Fruit fly (Drosophila melanogaster) whole organism, embryonic: ENCODE results near the gene MICAL-like.
A peak's percentile ranks its signal among the peaks of the same experiment; 100 is the strongest.

ENCODE experiments used
- BEAF-32 ChIP-seq: fragments of 200-800 bp; sonication (Bioruptor generic); optimal IDR thresholded peaks from 3 replicates; lab custom pipeline; 2017; ENCODE audit warnings: missing biosample characterization, missing genetic modification characterization, mild to moderate bottlenecking, moderate library complexity, missing genetic modification reagents
- CG10543 ChIP-seq: fragments of 200-800 bp; sonication (Bioruptor generic); optimal IDR thresholded peaks from 3 replicates; lab custom pipeline; 2017; ENCODE audit warnings: missing biosample characterization, mild to moderate bottlenecking, missing genetic modification characterization, moderate library complexity
- CG12942 ChIP-seq: fragments of 200-800 bp; sonication (Bioruptor generic); optimal IDR thresholded peaks from 3 replicates; lab custom pipeline; 2016; ENCODE audit warnings: missing biosample characterization, missing genetic modification characterization
- CG13287 ChIP-seq: fragments of 200-800 bp; sonication (Bioruptor generic); IDR thresholded peaks from 2 replicates; pipeline ENCODE4 v1.3.6; 2022; ENCODE audit warnings: missing biosample characterization, missing genetic modification characterization; ENCODE audit not compliant: partially characterized antibody
- CG14050 ChIP-seq: fragments of 200-800 bp; sonication (Bioruptor generic); IDR thresholded peaks from 3 replicates; pipeline ENCODE4 v1.3.6; 2022; ENCODE audit warnings: missing biosample characterization, missing genetic modification characterization
- CG14441 ChIP-seq: fragments of 200-800 bp; sonication (Bioruptor generic); IDR thresholded peaks from 2 replicates; pipeline ENCODE4 v1.3.6; 2022; ENCODE audit warnings: missing biosample characterization, missing genetic modification characterization
- CG1602 ChIP-seq: fragments of 200-800 bp; sonication (Bioruptor generic); optimal IDR thresholded peaks from 3 replicates; lab custom pipeline; 2016; ENCODE audit warnings: missing biosample characterization, missing genetic modification characterization
- CG17328 ChIP-seq: fragments of 200-800 bp; sonication (Bioruptor generic); IDR thresholded peaks from 2 replicates; pipeline ENCODE4 v1.3.6; 2022; ENCODE audit warnings: missing biosample characterization, missing genetic modification characterization
- CG18476 ChIP-seq: fragments of 200-800 bp; sonication (Bioruptor generic); optimal IDR thresholded peaks from 2 replicates; lab custom pipeline; 2016; ENCODE audit warnings: missing biosample characterization, mild to moderate bottlenecking, missing genetic modification characterization
- CG2116 ChIP-seq: fragments of 200-800 bp; sonication (Bioruptor generic); optimal IDR thresholded peaks from 3 replicates; lab custom pipeline; 2018; ENCODE audit warnings: missing biosample characterization, mild to moderate bottlenecking, missing genetic modification characterization
- CG2199 ChIP-seq: fragments of 200-800 bp; sonication (Bioruptor generic); IDR thresholded peaks from 3 replicates; pipeline ENCODE4 v1.3.6; 2022; ENCODE audit warnings: missing biosample characterization, missing genetic modification characterization
- CG34422 ChIP-seq: fragments of 200-800 bp; sonication (Bioruptor generic); IDR thresholded peaks from 3 replicates; pipeline ENCODE4 v1.3.6; 2022; ENCODE audit warnings: missing biosample characterization, missing genetic modification characterization
- CG4424 ChIP-seq: fragments of 200-800 bp; sonication (Bioruptor generic); optimal IDR thresholded peaks from 3 replicates; lab custom pipeline; 2016; ENCODE audit warnings: missing biosample characterization, missing genetic modification characterization
- CG4617 ChIP-seq: fragments of 200-800 bp; sonication (Bioruptor generic); optimal IDR thresholded peaks from 3 replicates; lab custom pipeline; 2016; ENCODE audit warnings: missing biosample characterization, missing genetic modification characterization, borderline replicate concordance
- CG5245 ChIP-seq: fragments of 200-800 bp; sonication (Bioruptor generic); optimal IDR thresholded peaks from 3 replicates; lab custom pipeline; 2016; ENCODE audit warnings: missing biosample characterization, missing genetic modification characterization
- CG6689 ChIP-seq: fragments of 200-800 bp; sonication (Bioruptor generic); IDR thresholded peaks from 2 replicates; pipeline ENCODE4 v1.3.6; 2022; ENCODE audit warnings: missing biosample characterization, missing genetic modification characterization
- CG6854 ChIP-seq: fragments of 200-800 bp; sonication (Bioruptor generic); optimal IDR thresholded peaks from 3 replicates; lab custom pipeline; 2017; ENCODE audit warnings: missing biosample characterization, mild to moderate bottlenecking, missing genetic modification characterization
- CG7786 ChIP-seq: fragments of 200-800 bp; sonication (Bioruptor generic); optimal IDR thresholded peaks from 2 replicates; lab custom pipeline; 2016; ENCODE audit warnings: missing biosample characterization, missing genetic modification characterization
- CG7963 ChIP-seq: fragments of 200-800 bp; sonication (Bioruptor generic); IDR thresholded peaks from 3 replicates; pipeline ENCODE4 v1.3.6; 2022; ENCODE audit warnings: missing biosample characterization, missing genetic modification characterization; ENCODE audit not compliant: partially characterized antibody
- CG9215 ChIP-seq: fragments of 200-800 bp; sonication (Bioruptor generic); IDR thresholded peaks from 2 replicates; pipeline ENCODE4 v1.3.6; 2022; ENCODE audit warnings: missing biosample characterization, missing genetic modification characterization
- CG9727 ChIP-seq: fragments of 200-800 bp; sonication (Bioruptor generic); optimal IDR thresholded peaks from 3 replicates; lab custom pipeline; 2017; ENCODE audit warnings: missing biosample characterization, mild to moderate bottlenecking, missing genetic modification characterization
- CG9876 ChIP-seq: fragments of 200-800 bp; sonication (Bioruptor generic); optimal IDR thresholded peaks from 2 replicates; lab custom pipeline; 2016; ENCODE audit warnings: missing biosample characterization, missing genetic modification characterization
- Chrac-16 ChIP-seq: fragments of 200-800 bp; sonication (Bioruptor generic); optimal IDR thresholded peaks from 3 replicates; lab custom pipeline; 2016; ENCODE audit warnings: missing biosample characterization, missing genetic modification characterization
- CkIIα-i1 ChIP-seq: fragments of 200-800 bp; sonication (Bioruptor generic); IDR thresholded peaks from 2 replicates; pipeline ENCODE4 v1.3.6; 2022; ENCODE audit warnings: missing biosample characterization, missing genetic modification characterization
- Dref ChIP-seq: fragments of 200-800 bp; sonication (Bioruptor generic); IDR thresholded peaks from 2 replicates; pipeline ENCODE4 v1.3.6; 2022; ENCODE audit warnings: missing biosample characterization, missing genetic modification characterization
- Drgx ChIP-seq: fragments of 200-800 bp; sonication (Bioruptor generic); IDR thresholded peaks from 2 replicates; pipeline ENCODE4 v1.3.6; 2022; ENCODE audit warnings: missing biosample characterization, missing genetic modification characterization
- E2f1 ChIP-seq: fragments of 200-800 bp; sonication (Bioruptor generic); IDR thresholded peaks from 2 replicates; pipeline ENCODE4 v1.3.6; 2022; ENCODE audit warnings: missing biosample characterization, missing genetic modification characterization
- Hr51 ChIP-seq, 2 experiments: fragments of 200-800 bp; sonication (Bioruptor generic); optimal IDR thresholded peaks; 2 replicates in 1 of 2; 3 replicates in 1 of 2; lab custom pipeline; 2016 to 2018; ENCODE audit warnings: missing biosample characterization in 2 of 2, missing genetic modification characterization in 2 of 2, mild to moderate bottlenecking in 1 of 2, moderate library complexity in 1 of 2
- NFAT ChIP-seq: fragments of 200-800 bp; sonication (Bioruptor generic); IDR thresholded peaks from 2 replicates; pipeline ENCODE4 v1.3.6; 2022; ENCODE audit warnings: missing biosample characterization, missing genetic modification characterization
- Oli ChIP-seq: fragments of 200-800 bp; sonication (Bioruptor generic); optimal IDR thresholded peaks from 2 replicates; lab custom pipeline; 2018; ENCODE audit warnings: missing biosample characterization, mild to moderate bottlenecking, missing genetic modification characterization, moderate library complexity
- Stat92E ChIP-seq, 3 experiments: fragments of >200 bp in 2 of 3; fragments of 200-800 bp in 1 of 3; sonication (Bioruptor generic) in 1 of 3; optimal IDR thresholded peaks; 2 replicates each; lab custom pipeline; 2017 to 2019; ENCODE audit warnings: missing biosample characterization in 3 of 3, missing genetic modification characterization in 3 of 3, mild to moderate bottlenecking in 1 of 3, moderate library complexity in 1 of 3
- Trl ChIP-seq, 3 experiments: fragments of >200 bp in 2 of 3; fragments of 200-800 bp in 1 of 3; sonication (Bioruptor generic) in 1 of 3; optimal IDR thresholded peaks; 2 replicates in 1 of 3; 3 replicates in 2 of 3; lab custom pipeline; 2016 to 2017; ENCODE audit warnings: missing biosample characterization in 1 of 3, missing genetic modification characterization in 1 of 3
- Vsx1 ChIP-seq: fragments of 200-800 bp; sonication (Bioruptor generic); optimal IDR thresholded peaks from 2 replicates; lab custom pipeline; 2017; ENCODE audit warnings: missing biosample characterization, mild to moderate bottlenecking, missing genetic modification characterization, missing genetic modification reagents
- bigmax ChIP-seq: fragments of 200-800 bp; sonication (Bioruptor generic); optimal IDR thresholded peaks from 2 replicates; lab custom pipeline; 2018; ENCODE audit warnings: missing biosample characterization, mild to moderate bottlenecking, missing genetic modification characterization
- ci ChIP-seq: fragments of 200-800 bp; sonication (Bioruptor generic); IDR thresholded peaks from 3 replicates; pipeline ENCODE4 v1.3.6; 2022; ENCODE audit warnings: missing biosample characterization, missing genetic modification characterization
- croc ChIP-seq: fragments of 200-800 bp; sonication (Bioruptor generic); conservative IDR thresholded peaks from 3 replicates; pipeline ENCODE4 v1.3.6; 2022; ENCODE audit warnings: missing biosample characterization, missing genetic modification characterization
- dmrt11E ChIP-seq: fragments of 200-800 bp; sonication (Bioruptor generic); optimal IDR thresholded peaks from 3 replicates; lab custom pipeline; 2018; ENCODE audit warnings: missing biosample characterization, mild to moderate bottlenecking, missing genetic modification characterization, moderate library complexity
- dysf ChIP-seq: fragments of 200-800 bp; sonication (Bioruptor generic); IDR thresholded peaks from 3 replicates; pipeline ENCODE4 v1.3.6; 2022; ENCODE audit warnings: missing biosample characterization, missing genetic modification characterization
- fru ChIP-seq: fragments of >200 bp; optimal IDR thresholded peaks from 2 replicates; lab custom pipeline; 2017
- otp ChIP-seq: fragments of 200-800 bp; sonication (Bioruptor generic); IDR thresholded peaks from 3 replicates; pipeline ENCODE4, ENCODE4 v1.3.6; 2022; ENCODE audit warnings: missing biosample characterization, missing genetic modification characterization
- peb ChIP-seq: fragments of 200-800 bp; sonication (Bioruptor generic); IDR thresholded peaks from 2 replicates; pipeline ENCODE4 v1.3.6; 2022; ENCODE audit warnings: missing biosample characterization, missing genetic modification characterization
- sima ChIP-seq: fragments of 200-800 bp; sonication (Bioruptor generic); optimal IDR thresholded peaks from 2 replicates; lab custom pipeline; 2016; ENCODE audit warnings: missing biosample characterization, missing genetic modification characterization
- sisA ChIP-seq: fragments of 200-800 bp; sonication (Bioruptor generic); IDR thresholded peaks from 2 replicates; pipeline ENCODE4 v1.3.6; 2022; ENCODE audit warnings: missing biosample characterization, missing genetic modification characterization
- slp2 ChIP-seq: fragments of 200-800 bp; sonication (Bioruptor generic); optimal IDR thresholded peaks from 2 replicates; lab custom pipeline; 2016; ENCODE audit warnings: missing biosample characterization, missing genetic modification characterization
- sna ChIP-seq: fragments of 200-800 bp; sonication (Bioruptor generic); IDR thresholded peaks from 2 replicates; pipeline ENCODE4 v1.3.6; 2022; ENCODE audit warnings: missing biosample characterization, missing genetic modification characterization; ENCODE audit not compliant: partially characterized antibody
- sqz ChIP-seq: fragments of 200-800 bp; sonication (Bioruptor generic); optimal IDR thresholded peaks from 3 replicates; lab custom pipeline; 2018; ENCODE audit warnings: missing biosample characterization, mild to moderate bottlenecking, missing genetic modification characterization
- tio ChIP-seq: fragments of 200-800 bp; sonication (Bioruptor generic); optimal IDR thresholded peaks from 2 replicates; lab custom pipeline; 2017; ENCODE audit warnings: missing biosample characterization, missing genetic modification characterization, inconsistent platforms
- vvl ChIP-seq: fragments of 200-800 bp; sonication (Bioruptor generic); IDR thresholded peaks from 2 replicates; pipeline ENCODE4 v1.3.6; 2022; ENCODE audit warnings: missing biosample characterization, missing genetic modification characterization
- zfh1 ChIP-seq: fragments of 200-800 bp; sonication (Bioruptor generic); IDR thresholded peaks from 3 replicates; pipeline ENCODE4 v1.3.6; 2022; ENCODE audit warnings: missing biosample characterization, missing genetic modification characterization
- zfh2 ChIP-seq: fragments of 200-800 bp; sonication (Bioruptor generic); optimal IDR thresholded peaks from 2 replicates; lab custom pipeline; 2016; ENCODE audit warnings: missing biosample characterization, missing genetic modification characterization

MICAL-like gene

DNA sequence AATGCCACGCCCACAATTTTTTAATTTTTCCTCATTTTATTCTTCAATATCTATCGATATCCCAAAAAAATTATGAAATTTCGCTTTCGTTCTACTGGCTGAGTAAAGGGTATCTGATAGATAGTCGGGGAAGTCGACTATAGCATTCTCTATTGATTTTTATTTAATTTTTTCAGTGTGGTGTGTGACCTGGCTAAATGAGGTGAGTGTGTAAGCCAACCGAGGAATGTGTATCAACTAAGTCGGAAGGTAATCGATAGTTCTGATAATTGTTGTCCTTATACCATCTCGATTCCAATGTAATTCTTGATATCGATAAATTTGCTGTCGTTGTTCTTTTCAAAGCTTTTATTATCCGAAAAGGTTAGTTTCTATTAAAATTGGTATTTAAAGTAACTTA is 8.6 kb downstream of the MICAL-like start, which contains the start of gene CG11263 (continued):
- TF ChIP-seq Chrac-16, result peak; percentile 37
- TF ChIP-seq otp, result no peak
- TF ChIP-seq bigmax (GFP tag; lab: Kevin White, UChicago), result peak; percentile 54
- TF ChIP-seq CkIIα-i1, result no peak
- TF ChIP-seq CG34422, result peak; percentile 59; the same call in 1 of the 3 replicates
- peak; percentile 1 for TF ChIP-seq dmrt11E (tag; lab: Kevin White, UChicago)
- peak; percentile 58; the same call in 1 of the 2 replicates for TF ChIP-seq vvl
- TF ChIP-seq sima (GFP tag; lab: Kevin White, UChicago), result no peak
- TF ChIP-seq Drgx (GFP tag; lab: Robert Waterston, UW), result no peak
- TF ChIP-seq CG10543 (GFP tag; lab: Kevin White, UChicago), result no peak
- peak; percentile 1 for TF ChIP-seq CG1602 (GFP tag; lab: Kevin White, UChicago)
- no peak for TF ChIP-seq CG12942 (GFP tag; lab: Kevin White, UChicago)
- TF ChIP-seq CG14441 (GFP tag; lab: Robert Waterston, UW), result 0 out of 2 replicates have a peak, but pooled peaks have one; percentile 26
- peak; percentile 68 for TF ChIP-seq sisA (GFP tag; lab: Robert Waterston, UW)
- peak; percentile 66 for TF ChIP-seq CG7786 (GFP tag; lab: Kevin White, UChicago)
- TF ChIP-seq peb, result no peak
- no peak for TF ChIP-seq Trl (optimal IDR thresholded peaks at IDR 0.05; lab: Kevin White, UChicago)
- TF ChIP-seq Trl (GFP tag; optimal IDR thresholded peaks at IDR 0.05; lab: Kevin White, UChicago), result peak; percentile 72
- peak; percentile 57 for TF ChIP-seq zfh2 (GFP tag; lab: Kevin White, UChicago)
- TF ChIP-seq Dref (GFP tag; lab: Robert Waterston, UW), result peak; percentile 96
- peak in 1 of 2 experiments; percentile 42 for TF ChIP-seq Hr51 (GFP tag; optimal IDR thresholded peaks at IDR 0.05; lab: Kevin White, UChicago)
- peak; percentile 48; the same call in 1 of the 3 replicates for TF ChIP-seq CG2199 (GFP tag; lab: Robert Waterston, UW)
- peak; percentile 93 for TF ChIP-seq CG7963 (GFP tag; lab: Robert Waterston, UW)
- TF ChIP-seq CG17328, result peak; percentile 11; the same call in 1 of the 2 replicates
- TF ChIP-seq NFAT (GFP tag; lab: Robert Waterston, UW), result peak; percentile 22; the same call in 1 of the 2 replicates
- TF ChIP-seq slp2, result peak; percentile 62
- TF ChIP-seq Stat92E (GFP tag; optimal IDR thresholded peaks at IDR 0.05; lab: Kevin White, UChicago), result no peak
- TF ChIP-seq E2f1, result peak; percentile 50
- no peak for TF ChIP-seq sqz (GFP tag; lab: Kevin White, UChicago)
- peak; percentile 43; the same call in 1 of the 3 replicates for TF ChIP-seq dysf (GFP tag; lab: Robert Waterston, UW)
- peak; percentile 12 for TF ChIP-seq CG9876
- TF ChIP-seq CG13287 (GFP tag; lab: Robert Waterston, UW), result peak; percentile 89
- no peak for TF ChIP-seq CG9215 (GFP tag; lab: Robert Waterston, UW)
- TF ChIP-seq Oli (tag; lab: Kevin White, UChicago), result peak; percentile 20
- peak; percentile 39 for TF ChIP-seq CG9727 (GFP tag; lab: Kevin White, UChicago)
- TF ChIP-seq BEAF-32 (GFP tag; lab: Kevin White, UChicago), result peak; percentile 78
- peak; percentile 56 for TF ChIP-seq CG4424
- peak; percentile 7 for TF ChIP-seq CG5245 (GFP tag; lab: Kevin White, UChicago)
- no peak for TF ChIP-seq CG6854 (GFP tag; lab: Kevin White, UChicago)
- TF ChIP-seq CG2116 (GFP tag; lab: Kevin White, UChicago), result peak; percentile 59
- TF ChIP-seq ci (GFP tag; lab: Robert Waterston, UW), result 0 out of 3 replicates have a peak, but pooled peaks have one; percentile 17
- TF ChIP-seq CG14050 (GFP tag; lab: Robert Waterston, UW), result no peak
- peak; percentile 73; the same call in 2 of the 3 replicates for TF ChIP-seq zfh1 (GFP tag; lab: Robert Waterston, UW)
- TF ChIP-seq fru, result no peak
- peak; percentile 20 for TF ChIP-seq CG4617 (GFP tag; lab: Kevin White, UChicago)
- TF ChIP-seq CG18476 (GFP tag; lab: Kevin White, UChicago), result peak; percentile 29
- TF ChIP-seq Vsx1 (GFP tag; lab: Kevin White, UChicago), result no peak
- TF ChIP-seq sna (GFP tag; lab: Robert Waterston, UW), result no peak; the same call in none of the 2 replicates
- TF ChIP-seq CG6689 (GFP tag; lab: Robert Waterston, UW), result 0 out of 2 replicates have a peak, but pooled peaks have one; percentile 29
- no peak for TF ChIP-seq croc (GFP tag; lab: Robert Waterston, UW)
- TF ChIP-seq tio (GFP tag; lab: Kevin White, UChicago), result peak; percentile 21
